Worm (Caenorhabditis elegans): ENCODE data around the gene C05B5.17.

Gene C05B5.17

DNA sequence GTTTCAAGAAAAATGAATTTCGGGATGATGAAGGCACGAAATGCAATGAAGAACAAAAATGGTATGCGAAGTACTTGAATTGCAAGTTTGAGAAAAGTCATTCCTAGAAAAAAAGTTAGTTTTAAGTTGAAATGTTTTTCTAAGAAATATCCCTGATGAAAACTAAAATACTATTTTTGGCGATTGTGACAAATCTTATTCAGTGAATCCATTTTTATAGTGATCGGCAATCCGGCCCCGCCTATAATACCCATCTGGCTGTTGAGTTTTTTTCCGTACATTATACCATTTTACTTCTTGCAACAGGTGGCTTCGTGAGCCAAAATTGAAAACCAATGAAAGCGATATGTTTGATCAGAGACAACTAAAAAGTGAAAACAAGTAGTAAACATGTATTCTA is at the start of gene C05B5.17:
TSS of gene C05B5.17 (minus strand) at position 101 of the 400 bp plus-strand sequence.
- TF ChIP-seq sma-9 (GFP tag; optimal IDR thresholded peaks at IDR 0.05), result no peak
- no peak for TF ChIP-seq sma-9 (tag; optimal IDR thresholded peaks at IDR 0.05)
- TF ChIP-seq Y55F3AM.14 (GFP tag; optimal IDR thresholded peaks at IDR 0.05), result no peak

DNA sequence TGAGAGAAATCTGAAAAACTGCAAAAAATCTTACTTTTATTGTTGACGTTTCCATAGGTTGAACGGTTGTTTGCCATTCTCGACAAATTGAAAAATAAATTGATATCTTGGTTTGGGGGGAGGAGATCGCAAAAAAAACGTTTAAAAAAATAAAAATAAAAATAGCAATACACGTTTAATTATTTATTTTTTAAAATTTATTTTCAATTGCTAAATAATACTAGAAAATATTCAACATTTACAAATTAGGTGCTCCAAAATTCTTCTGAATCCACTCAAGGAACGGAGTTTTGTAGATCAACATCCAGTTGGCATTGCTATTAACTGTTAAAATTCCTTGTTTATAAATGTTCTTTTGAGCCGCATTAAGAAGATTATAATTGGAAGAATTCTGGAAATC is 40.9 kb upstream of the C05B5.17 start, which contains the start of gene T16G12.7:
TSS of gene T16G12.7 (minus strand) at position 101 of the 400 bp plus-strand sequence.
- TF ChIP-seq zag-1 (tag; optimal IDR thresholded peaks at IDR 0.05), result no peak
- no peak for TF ChIP-seq lsy-2 (tag; optimal IDR thresholded peaks at IDR 0.05)
- TF ChIP-seq aly-2 (tag; optimal IDR thresholded peaks at IDR 0.05), result no peak
- TF ChIP-seq ztf-4 (tag; optimal IDR thresholded peaks at IDR 0.05), result no peak
- TF ChIP-seq mdl-1 (tag; optimal IDR thresholded peaks at IDR 0.05), result no peak
- no peak for TF ChIP-seq egl-27 (tag; optimal IDR thresholded peaks at IDR 0.05)
- TF ChIP-seq nhr-129 (tag; optimal IDR thresholded peaks at IDR 0.05), result no peak
- no peak for TF ChIP-seq dmd-4 (tag; optimal IDR thresholded peaks at IDR 0.05)
- no peak for TF ChIP-seq F13H6.1 (tag; optimal IDR thresholded peaks at IDR 0.05)
- no peak for TF ChIP-seq R02D3.7 (tag; optimal IDR thresholded peaks at IDR 0.05)
- no peak for TF ChIP-seq elt-3 (tag; optimal IDR thresholded peaks at IDR 0.05)
- TF ChIP-seq nhr-6 (tag; optimal IDR thresholded peaks at IDR 0.05), result no peak
- no peak for TF ChIP-seq alr-1 (tag; optimal IDR thresholded peaks at IDR 0.05)
- no peak for TF ChIP-seq nhr-10 (tag; optimal IDR thresholded peaks at IDR 0.05)
- no peak for TF ChIP-seq ZK546.5 (tag; optimal IDR thresholded peaks at IDR 0.05)
- TF ChIP-seq crh-2 (tag; optimal IDR thresholded peaks at IDR 0.05), result no peak
- no peak for TF ChIP-seq skn-1 (tag; optimal IDR thresholded peaks at IDR 0.05)
- TF ChIP-seq ztf-1 (GFP tag; conservative IDR thresholded peaks at IDR 0.05), result no peak
- TF ChIP-seq sem-4 (tag; optimal IDR thresholded peaks at IDR 0.05), result no peak
- TF ChIP-seq nhr-237 (tag; optimal IDR thresholded peaks at IDR 0.05), result no peak

DNA sequence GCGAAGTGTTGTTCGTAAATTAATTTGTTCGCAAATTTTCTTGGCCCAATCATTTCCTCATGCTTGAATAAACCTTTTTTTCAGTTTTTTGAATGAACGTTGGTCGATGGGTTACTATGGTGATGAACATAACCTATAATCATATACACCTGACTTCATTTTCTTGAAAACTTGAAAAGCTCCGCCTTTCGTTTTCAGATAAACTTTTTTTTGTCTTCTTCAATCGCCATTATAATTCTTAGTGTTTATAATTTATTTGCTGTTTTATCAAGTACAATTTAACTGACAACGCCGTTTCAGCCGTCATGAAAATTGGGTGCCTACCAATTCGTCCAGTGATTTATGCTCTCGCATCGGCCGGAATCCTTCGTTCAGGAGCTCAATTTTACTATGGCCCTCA is 38.0 kb upstream of the C05B5.17 start, which contains the start of gene M04D8.7:
TSS of gene M04D8.7 (plus strand) at position 301 of the 400 bp plus-strand sequence.
- no peak for TF ChIP-seq ztf-11 (tag; optimal IDR thresholded peaks at IDR 0.05)
- TF ChIP-seq nhr-10 (tag; optimal IDR thresholded peaks at IDR 0.05), result no peak
- no peak for TF ChIP-seq lsy-2 (tag; optimal IDR thresholded peaks at IDR 0.05)
- no peak for TF ChIP-seq Y55F3AM.14 (GFP tag; optimal IDR thresholded peaks at IDR 0.05)
- no peak for TF ChIP-seq lin-39 (tag; optimal IDR thresholded peaks at IDR 0.05)
- TF ChIP-seq elt-1 (tag; optimal IDR thresholded peaks at IDR 0.05), result no peak
- TF ChIP-seq mbf-1 (tag; optimal IDR thresholded peaks at IDR 0.05), result no peak
- no peak for TF ChIP-seq sma-9 (GFP tag; optimal IDR thresholded peaks at IDR 0.05)
- no peak for TF ChIP-seq sma-9 (tag; optimal IDR thresholded peaks at IDR 0.05)
- TF ChIP-seq dmd-4 (tag; optimal IDR thresholded peaks at IDR 0.05), result no peak
- no peak for TF ChIP-seq egl-27 (tag; optimal IDR thresholded peaks at IDR 0.05)
- no peak for TF ChIP-seq C34F6.9 (tag; optimal IDR thresholded peaks at IDR 0.05)
- no peak for TF ChIP-seq aly-2 (tag; optimal IDR thresholded peaks at IDR 0.05)
- TF ChIP-seq sem-4 (tag; optimal IDR thresholded peaks at IDR 0.05), result no peak
- no peak for TF ChIP-seq ceh-82 (tag; optimal IDR thresholded peaks at IDR 0.05)
- no peak for TF ChIP-seq lin-11 (tag; optimal IDR thresholded peaks at IDR 0.05)
- TF ChIP-seq ceh-16 (tag; optimal IDR thresholded peaks at IDR 0.05), result no peak
- no peak for TF ChIP-seq F13H6.1 (tag; optimal IDR thresholded peaks at IDR 0.05)
- TF ChIP-seq alr-1 (tag; optimal IDR thresholded peaks at IDR 0.05), result no peak

DNA sequence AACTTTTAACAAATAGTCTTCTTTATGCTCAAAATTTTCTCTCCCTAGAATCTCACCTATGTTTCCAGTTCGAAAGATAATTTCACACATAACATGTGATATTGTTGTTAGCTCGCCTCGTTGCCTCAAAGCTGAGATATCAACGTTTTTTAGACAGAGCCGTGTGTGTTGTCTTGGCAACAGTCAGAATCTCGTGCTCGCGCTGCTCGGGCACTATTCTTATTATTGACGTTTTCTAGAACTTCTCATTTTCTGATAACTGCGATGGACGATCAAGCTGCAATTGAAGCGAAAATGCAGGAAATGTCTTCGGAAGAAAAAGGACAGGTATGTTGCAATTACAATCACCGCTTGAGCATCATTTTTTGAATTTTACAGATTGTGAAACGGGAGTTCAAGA is 36.6 kb upstream of the C05B5.17 start, which contains the start of gene xbx-3:
TSS of gene xbx-3 (plus strand) at position 163 of the 400 bp plus-strand sequence.
- TF ChIP-seq unc-39 (tag; optimal IDR thresholded peaks at IDR 0.05) (no peak), nhr-21 (tag; optimal IDR thresholded peaks at IDR 0.05) (peak; percentile 24)

DNA sequence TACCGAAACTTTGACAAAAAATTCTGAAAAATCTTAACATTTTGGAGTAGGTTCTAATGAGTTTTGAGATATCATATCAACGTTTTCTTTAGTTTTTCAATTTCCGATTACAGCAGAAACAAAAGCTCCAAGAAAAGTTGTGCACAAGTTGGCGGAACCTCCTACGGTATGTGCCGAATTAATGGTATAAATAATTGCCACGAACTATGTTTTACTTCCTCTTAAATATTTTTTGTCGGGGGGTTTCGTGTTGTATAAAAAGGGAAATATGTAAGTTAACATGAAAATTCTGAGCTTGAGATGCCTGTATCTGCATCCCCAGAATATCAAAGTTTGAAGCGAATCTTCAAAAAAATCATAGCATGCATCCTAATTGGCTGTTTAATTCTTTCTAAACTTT is 34.7 kb upstream of the C05B5.17 start, which contains the start of gene M04D8.8:
TSS of gene M04D8.8 (plus strand) at position 301 of the 400 bp plus-strand sequence.
- TF ChIP-seq aly-2 (tag; optimal IDR thresholded peaks at IDR 0.05) (no peak), sem-4 (tag; optimal IDR thresholded peaks at IDR 0.05) (no peak), lin-13 (GFP tag; optimal IDR thresholded peaks at IDR 0.05) (no peak), peb-1 (tag; optimal IDR thresholded peaks at IDR 0.05) (no peak), ztf-11 (tag; optimal IDR thresholded peaks at IDR 0.05) (no peak), nhr-12 (tag; optimal IDR thresholded peaks at IDR 0.05) (no peak), nhr-77 (tag; optimal IDR thresholded peaks at IDR 0.05) (no peak), ceh-82 (tag; optimal IDR thresholded peaks at IDR 0.05) (no peak), lin-39 (tag; optimal IDR thresholded peaks at IDR 0.05) (no peak), ZK546.5 (tag; optimal IDR thresholded peaks at IDR 0.05) (no peak), mdl-1 (tag; optimal IDR thresholded peaks at IDR 0.05) (no peak), zag-1 (tag; optimal IDR thresholded peaks at IDR 0.05) (no peak), crh-2 (tag; optimal IDR thresholded peaks at IDR 0.05) (no peak), R02D3.7 (tag; optimal IDR thresholded peaks at IDR 0.05) (no peak), elt-3 (tag; optimal IDR thresholded peaks at IDR 0.05) (no peak), unc-55 (GFP tag; optimal IDR thresholded peaks at IDR 0.05) (no peak), elt-1 (tag; optimal IDR thresholded peaks at IDR 0.05) (no peak), alr-1 (tag; optimal IDR thresholded peaks at IDR 0.05) (no peak)
